Worm (Caenorhabditis elegans) whole organism, L4/young adult: ENCODE measurements around the gene hpo-40.

Experiments
- W03F9.2 ChIP-seq: fragments of 150-350 bp; optimal IDR thresholded peaks from 2 replicates; lab custom pipeline; 2014; ENCODE audit warnings: missing biosample characterization, missing genetic modification characterization
- dao-5 ChIP-seq: sonication (generic microtip); optimal IDR thresholded peaks from 2 replicates; lab custom pipeline; 2016; ENCODE audit warnings: missing genotype, missing genetic modification characterization, moderate library complexity, missing compliant biosample characterization
- him-1 ChIP-seq: sonication (generic microtip); optimal IDR thresholded peaks from 2 replicates; lab custom pipeline; 2016; ENCODE audit warnings: missing genotype, missing genetic modification reagents, missing genetic modification characterization, missing compliant biosample characterization

ce11 chrV:10243105-10243504, 30.4 kb downstream of the hpo-40 start, which contains the start of gene C12D8.9:
- TF ChIP-seq W03F9.2 (tag; lab: Kevin White, UChicago) (no peak), him-1 (tag; lab: Kevin White, UChicago) (no peak), dao-5 (no peak)
